Fruit fly (Drosophila melanogaster) whole organism, embryonic: ENCODE data around the gene CG15047.

Experiments
- BtbVII ChIP-seq: fragments of 200-800 bp; sonication (Bioruptor generic); optimal IDR thresholded peaks from 3 replicates; lab custom pipeline; 2017; ENCODE audit warnings: missing biosample characterization, mild to moderate bottlenecking, missing genetic modification characterization
- CG15479 ChIP-seq: fragments of 200-800 bp; sonication (Bioruptor generic); optimal IDR thresholded peaks from 3 replicates; lab custom pipeline; 2019; ENCODE audit warnings: missing biosample characterization, mild to moderate bottlenecking, missing genetic modification characterization, moderate library complexity
- gcm ChIP-seq: fragments of 200-800 bp; sonication (Bioruptor generic); optimal IDR thresholded peaks from 2 replicates; lab custom pipeline; 2019; ENCODE audit warnings: missing biosample characterization, mild to moderate bottlenecking, missing genetic modification characterization, moderate library complexity
- psq ChIP-seq: fragments of 200-800 bp; sonication (Bioruptor generic); optimal IDR thresholded peaks from 2 replicates; lab custom pipeline; 2017; ENCODE audit warnings: missing biosample characterization, missing genetic modification characterization
- ttk ChIP-seq: fragments of 200-800 bp; sonication (Bioruptor generic); IDR thresholded peaks from 2 replicates; pipeline ENCODE4 v2.1.2; 2022; ENCODE audit warnings: missing biosample characterization, missing genetic modification characterization

dm6 chrX:18523146-18523812 lies 5.2 kb upstream of the CG15047 start:
- no peak for TF ChIP-seq BtbVII
- TF ChIP-seq ttk, result no peak
- no peak for TF ChIP-seq psq (GFP tag; lab: Kevin White, UChicago)
- TF ChIP-seq CG15479 (GFP tag; lab: Kevin White, UChicago), result no peak
- TF ChIP-seq gcm (GFP tag; lab: Kevin White, UChicago), result no peak
